Worm (Caenorhabditis elegans) whole organism, L1 larva: ENCODE measurements around the gene C55C3.7.

Experiments used
- C16A3.4 ChIP-seq: fragments of 150-350 bp; optimal IDR thresholded peaks from 2 replicates; lab custom pipeline; 2014; ENCODE audit warnings: missing biosample characterization, missing genetic modification characterization
- aha-1 ChIP-seq: fragments of 150-350 bp; optimal IDR thresholded peaks from 2 replicates; lab custom pipeline; 2014; ENCODE audit warnings: missing biosample characterization, missing genetic modification characterization
- ama-1 ChIP-seq: fragments of 150-350 bp; optimal IDR thresholded peaks from 2 replicates; lab custom pipeline; 2014
- blmp-1 ChIP-seq: fragments of 150-350 bp; optimal IDR thresholded peaks from 2 replicates; lab custom pipeline; 2014; ENCODE audit warnings: missing biosample characterization, missing genetic modification characterization
- ceh-8 ChIP-seq: fragments of 200-800 bp; sonication (Bioruptor generic); optimal IDR thresholded peaks from 2 replicates; lab custom pipeline; 2018; ENCODE audit warnings: mild to moderate bottlenecking, missing genetic modification characterization, moderate library complexity, missing compliant biosample characterization
- ces-1 ChIP-seq: fragments of 150-350 bp; optimal IDR thresholded peaks from 2 replicates; lab custom pipeline; 2014; ENCODE audit warnings: missing biosample characterization, missing genetic modification reagents, missing genetic modification characterization
- efl-1 ChIP-seq, 4 experiments: fragments of 150-350 bp; optimal IDR thresholded peaks in 3 of 4; peaks in 1 of 4; 1 replicate in 1 of 4; 2 replicates in 3 of 4; lab custom pipeline; 2014; ENCODE audit warnings: missing biosample characterization in 2 of 4, missing genetic modification characterization in 2 of 4, missing genetic modification reagents in 2 of 4
- elt-3 ChIP-seq, 6 experiments: fragments of 150-350 bp in 1 of 6; sonication (generic microtip); optimal IDR thresholded peaks; 2 replicates each; lab custom pipeline; 2017 to 2018; ENCODE audit warnings: missing biosample characterization in 6 of 6, missing genetic modification characterization in 6 of 6, inconsistent platforms in 1 of 6
- fkh-10 ChIP-seq: sonication (generic microtip); optimal IDR thresholded peaks from 2 replicates; lab custom pipeline; 2017; ENCODE audit warnings: missing biosample characterization, missing genetic modification reagents, missing genetic modification characterization
- fkh-4 ChIP-seq: sonication (generic microtip); optimal IDR thresholded peaks from 2 replicates; lab custom pipeline; 2016; ENCODE audit warnings: missing compliant biosample characterization, missing genetic modification characterization, borderline replicate concordance
- hlh-17 ChIP-seq: fragments of 200-800 bp; sonication (Bioruptor generic); optimal IDR thresholded peaks from 2 replicates; lab custom pipeline; 2018; ENCODE audit warnings: missing genetic modification characterization, mild to moderate bottlenecking, missing compliant biosample characterization, moderate library complexity, borderline replicate concordance
- hpl-2 ChIP-seq: fragments of 150-350 bp; optimal IDR thresholded peaks from 2 replicates; lab custom pipeline; 2014; ENCODE audit warnings: missing biosample characterization, missing genetic modification reagents, missing genetic modification characterization
- lin-14 ChIP-seq: fragments of 200-800 bp; sonication (Bioruptor generic); optimal IDR thresholded peaks from 2 replicates; lab custom pipeline; 2018; ENCODE audit warnings: mild to moderate bottlenecking, missing genetic modification characterization, moderate library complexity, missing compliant biosample characterization
- lin-15B ChIP-seq: fragments of 150-350 bp; sonication (generic microtip); optimal IDR thresholded peaks from 3 replicates; lab custom pipeline; 2014; ENCODE audit warnings: missing biosample characterization, missing genetic modification characterization
- lin-39 ChIP-seq: fragments of 150-350 bp; optimal IDR thresholded peaks from 2 replicates; lab custom pipeline; 2014; ENCODE audit warnings: missing biosample characterization, missing genetic modification reagents, missing genetic modification characterization
- lir-3 ChIP-seq: sonication (generic microtip); optimal IDR thresholded peaks from 2 replicates; lab custom pipeline; 2016; ENCODE audit warnings: mild to moderate bottlenecking, missing genetic modification characterization, moderate library complexity, missing compliant biosample characterization; ENCODE audit not compliant: poor library complexity
- lsy-2 ChIP-seq, 2 experiments: fragments of 150-350 bp; optimal IDR thresholded peaks; 2 replicates each; lab custom pipeline; 2014; ENCODE audit warnings: missing biosample characterization in 2 of 2, missing genetic modification characterization in 2 of 2
- mab-9 ChIP-seq: fragments of 200-800 bp; sonication (Bioruptor generic); IDR thresholded peaks from 2 replicates; pipeline ENCODE4 v1.3.6; 2022; ENCODE audit warnings: missing genetic modification reagents, missing genetic modification characterization, missing compliant biosample characterization
- mep-1 ChIP-seq: fragments of 150-350 bp; optimal IDR thresholded peaks from 2 replicates; lab custom pipeline; 2014; ENCODE audit warnings: missing biosample characterization, missing genetic modification characterization
- nhr-11 ChIP-seq: fragments of 150-350 bp; optimal IDR thresholded peaks from 2 replicates; lab custom pipeline; 2014; ENCODE audit warnings: missing biosample characterization, missing genetic modification characterization
- nhr-71 ChIP-seq: sonication (generic microtip); optimal IDR thresholded peaks from 2 replicates; lab custom pipeline; 2016; ENCODE audit warnings: mild to moderate bottlenecking, missing genetic modification characterization, moderate library complexity, missing compliant biosample characterization
- nhr-76 ChIP-seq: sonication (generic microtip); optimal IDR thresholded peaks from 2 replicates; lab custom pipeline; 2017; ENCODE audit warnings: missing biosample characterization, missing genetic modification characterization
- nhr-77 ChIP-seq: fragments of 150-350 bp; optimal IDR thresholded peaks from 2 replicates; lab custom pipeline; 2014; ENCODE audit warnings: missing biosample characterization, missing genetic modification characterization
- nhr-84 ChIP-seq: sonication (generic microtip); optimal IDR thresholded peaks from 2 replicates; lab custom pipeline; 2017; ENCODE audit warnings: missing biosample characterization, missing genetic modification characterization
- nhr-85 ChIP-seq: sonication (generic microtip); peaks from one replicate; lab custom pipeline; 2016; ENCODE audit warnings: missing genetic modification characterization, inconsistent platforms, missing compliant biosample characterization
- snu-23 ChIP-seq: sonication (generic microtip); optimal IDR thresholded peaks from 2 replicates; lab custom pipeline; 2016; ENCODE audit warnings: missing genetic modification characterization, missing compliant biosample characterization
- sox-4 ChIP-seq: sonication (generic microtip); optimal IDR thresholded peaks from 2 replicates; lab custom pipeline; 2016; ENCODE audit warnings: missing genetic modification characterization, missing compliant biosample characterization
- sptf-1 ChIP-seq: fragments of 150-350 bp; optimal IDR thresholded peaks from 2 replicates; lab custom pipeline; 2014; ENCODE audit warnings: missing biosample characterization, missing genetic modification characterization
- tbx-2 ChIP-seq: sonication (generic microtip); optimal IDR thresholded peaks from 2 replicates; lab custom pipeline; 2016; ENCODE audit warnings: missing genetic modification characterization, missing compliant biosample characterization
- vab-15 ChIP-seq: sonication (generic microtip); optimal IDR thresholded peaks from 2 replicates; lab custom pipeline; 2017; ENCODE audit warnings: missing genotype, mild to moderate bottlenecking, missing genetic modification characterization, missing compliant biosample characterization
- xbp-1 ChIP-seq: sonication (generic microtip); optimal IDR thresholded peaks from 2 replicates; lab custom pipeline; 2016; ENCODE audit warnings: missing genetic modification characterization, missing compliant biosample characterization
- zip-4 ChIP-seq: fragments of 200-800 bp; sonication (Bioruptor generic); optimal IDR thresholded peaks from 2 replicates; lab custom pipeline; 2018; ENCODE audit warnings: mild to moderate bottlenecking, missing genetic modification characterization, moderate library complexity, missing compliant biosample characterization
- ztf-11 ChIP-seq, 2 experiments: sonication (generic microtip); optimal IDR thresholded peaks; 2 replicates each; lab custom pipeline; 2016 to 2017; ENCODE audit warnings: missing genetic modification characterization in 2 of 2, missing biosample characterization in 1 of 2, missing compliant biosample characterization in 1 of 2
- ztf-4 ChIP-seq: fragments of 150-350 bp; optimal IDR thresholded peaks from 2 replicates; lab custom pipeline; 2014; ENCODE audit warnings: missing biosample characterization, missing genetic modification characterization

Gene C55C3.7

DNA sequence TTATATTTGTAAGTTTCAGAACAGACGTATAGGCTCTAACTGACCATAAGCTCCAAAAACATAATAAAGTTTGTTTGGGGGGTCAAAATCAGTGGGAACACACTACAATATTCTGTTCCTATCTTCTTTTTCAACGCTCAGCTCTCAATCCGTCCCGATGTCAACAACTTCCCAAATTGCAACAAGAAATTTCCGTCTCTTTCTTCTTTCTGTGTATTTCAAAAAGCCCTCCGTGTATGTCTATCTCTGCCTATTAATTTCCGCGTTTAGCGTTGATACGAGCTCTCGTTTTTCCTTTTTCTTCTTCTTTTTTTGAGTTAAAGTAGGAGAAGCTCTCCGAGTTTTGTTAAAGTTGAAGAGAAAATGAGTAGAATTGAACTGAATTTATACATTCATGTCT is 41.2 kb upstream of the C55C3.7 start:
- TF ChIP-seq nhr-76 (no peak), sptf-1 (tag; lab: Kevin White, UChicago) (no peak), mab-9 (GFP tag; lab: Robert Waterston, UW) (no peak), tbx-2 (tag; lab: Kevin White, UChicago) (no peak), fkh-10 (GFP tag; lab: Kevin White, UChicago) (peak; percentile 70), ceh-8 (no peak), lin-15B (tag; lab: Kevin White, UChicago) (no peak), nhr-85 (peak; percentile 39), lin-14 (peak; percentile 50), C16A3.4 (tag; lab: Kevin White, UChicago) (no peak)

DNA sequence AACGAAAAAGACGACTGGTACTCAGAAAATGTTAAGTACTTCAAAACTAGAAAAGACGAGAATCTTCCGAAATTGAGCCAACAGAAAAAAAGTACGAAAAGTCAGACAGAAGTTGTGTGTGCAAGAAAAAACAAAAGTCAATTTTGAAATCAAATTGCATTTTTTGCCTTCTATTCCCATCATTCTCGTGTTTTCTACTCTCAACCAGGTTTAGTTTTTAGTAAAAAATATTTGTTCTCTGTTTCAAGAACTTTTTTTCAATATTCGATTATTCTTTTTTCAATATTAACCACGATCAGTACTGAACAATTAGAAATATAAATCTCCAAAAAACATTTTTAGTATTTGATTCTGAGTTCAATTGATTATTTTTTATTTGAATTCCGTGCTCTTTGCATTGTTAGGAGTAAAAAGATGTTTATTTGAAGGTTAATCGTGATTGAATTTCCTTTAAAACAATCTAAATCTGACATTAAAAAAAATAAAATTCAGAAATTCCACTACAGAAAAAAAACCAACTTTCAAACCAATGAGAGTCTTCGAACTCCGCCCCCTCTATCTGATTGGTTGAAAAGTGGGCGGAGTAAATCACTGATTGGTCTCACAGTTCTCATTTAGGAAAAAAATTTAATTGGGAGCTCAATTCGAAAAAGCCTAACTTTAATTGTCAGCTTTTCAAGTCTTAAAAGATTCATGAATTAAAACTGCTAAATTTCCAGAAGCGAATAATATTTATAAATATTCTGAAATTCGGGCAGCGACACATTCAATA is 33.1 kb upstream of the C55C3.7 start:
- TF ChIP-seq efl-1 (optimal IDR thresholded peaks at IDR 0.05; lab: Kevin White, UChicago) (no peak), efl-1 (GFP tag; optimal IDR thresholded peaks at IDR 0.05 in 1 of 2; lab: Kevin White, UChicago) (peak in 1 of 2 experiments; percentile 41), fkh-4 (no peak), fkh-10 (GFP tag; lab: Kevin White, UChicago) (peak; percentile 29)

DNA sequence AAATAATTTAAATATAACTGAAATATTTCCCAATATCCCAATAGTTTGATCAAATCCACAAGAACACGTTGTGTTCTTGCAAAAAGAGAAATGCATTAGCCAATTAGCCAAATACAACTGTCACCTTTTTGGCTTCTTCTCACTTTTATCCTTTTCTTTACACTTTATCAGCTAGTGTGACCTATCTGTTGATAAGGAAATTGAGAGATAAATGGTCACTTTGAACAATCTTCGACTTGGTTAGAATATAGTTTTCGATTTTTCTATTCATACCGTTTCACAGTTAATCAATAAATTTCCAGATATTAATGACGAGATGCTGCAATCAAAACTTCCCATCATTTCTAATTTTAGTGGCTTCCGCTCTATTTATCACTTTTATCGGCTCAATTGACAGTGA is 26.3 kb upstream of the C55C3.7 start, which contains the start of gene C55C3.1:
Gene C55C3.1 (plus strand): TSS at position 301 of the 400 bp plus-strand sequence.
- TF ChIP-seq nhr-84 (tag; lab: Kevin White, UChicago) = no peak
- no peak for TF ChIP-seq xbp-1 (tag; lab: Kevin White, UChicago)
- no peak for TF ChIP-seq elt-3 (tag; optimal IDR thresholded peaks at IDR 0.05; lab: Kevin White, UChicago)
- no peak for TF ChIP-seq ztf-4 (tag; lab: Kevin White, UChicago)
- peak; percentile 88 for TF ChIP-seq blmp-1 (tag; lab: Kevin White, UChicago)
- no peak for TF ChIP-seq lsy-2 (tag; optimal IDR thresholded peaks at IDR 0.05; lab: Kevin White, UChicago)
- peak; percentile 19 for TF ChIP-seq nhr-85
- no peak for TF ChIP-seq ceh-8
- TF ChIP-seq ces-1 = no peak
- no peak for TF ChIP-seq lir-3 (tag; lab: Kevin White, UChicago)
- TF ChIP-seq, all 84 proteins: peak for 2

DNA sequence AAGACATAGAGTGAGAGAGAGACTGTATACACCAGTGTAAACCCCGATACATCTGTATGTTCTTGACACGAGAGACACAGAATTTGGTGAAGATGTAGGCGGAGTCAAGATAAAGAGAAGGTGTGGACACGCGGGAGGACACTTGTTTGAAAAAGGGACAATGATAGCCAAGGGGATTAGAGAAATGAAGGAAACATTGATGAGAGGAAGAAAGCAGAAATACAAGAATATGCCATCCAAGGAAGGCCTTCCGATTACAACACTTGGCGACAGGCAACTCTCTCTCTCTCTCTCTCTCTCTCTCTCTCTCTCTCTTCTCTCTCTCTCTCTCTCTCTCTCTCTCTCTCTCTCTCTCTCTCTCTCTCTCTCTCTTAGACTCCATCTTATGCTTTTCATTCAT is 24.2 kb upstream of the C55C3.7 start:
- TF ChIP-seq aha-1 = no peak
- peak in 1 of 6 experiments; percentile 59 for TF ChIP-seq elt-3 (tag; optimal IDR thresholded peaks at IDR 0.05; lab: Kevin White, UChicago)
- TF ChIP-seq vab-15 (tag; lab: Kevin White, UChicago) = no peak
- peak; percentile 3 for TF ChIP-seq mep-1 (tag; lab: Kevin White, UChicago)
- TF ChIP-seq nhr-71 (tag; lab: Kevin White, UChicago) = no peak
- no peak for TF ChIP-seq hpl-2 (GFP tag; lab: Kevin White, UChicago)
- no peak for TF ChIP-seq ama-1 (lab: Kevin White, UChicago)
- peak; percentile 46 for TF ChIP-seq nhr-85
- TF ChIP-seq blmp-1 (tag; lab: Kevin White, UChicago) = peak; percentile 79
- TF ChIP-seq zip-4 = no peak
- TF ChIP-seq ztf-4 (tag; lab: Kevin White, UChicago) = no peak
- TF ChIP-seq nhr-11 = no peak
- no peak for TF ChIP-seq sptf-1 (tag; lab: Kevin White, UChicago)
- TF ChIP-seq nhr-77 (tag; lab: Kevin White, UChicago) = no peak
- no peak for TF ChIP-seq ztf-11 (tag; optimal IDR thresholded peaks at IDR 0.05; lab: Kevin White, UChicago)
- peak; percentile 27 for TF ChIP-seq snu-23 (GFP tag; lab: Kevin White, UChicago)
- TF ChIP-seq hlh-17 (GFP tag; lab: Kevin White, UChicago) = no peak
- no peak for TF ChIP-seq sox-4 (tag; lab: Kevin White, UChicago)

DNA sequence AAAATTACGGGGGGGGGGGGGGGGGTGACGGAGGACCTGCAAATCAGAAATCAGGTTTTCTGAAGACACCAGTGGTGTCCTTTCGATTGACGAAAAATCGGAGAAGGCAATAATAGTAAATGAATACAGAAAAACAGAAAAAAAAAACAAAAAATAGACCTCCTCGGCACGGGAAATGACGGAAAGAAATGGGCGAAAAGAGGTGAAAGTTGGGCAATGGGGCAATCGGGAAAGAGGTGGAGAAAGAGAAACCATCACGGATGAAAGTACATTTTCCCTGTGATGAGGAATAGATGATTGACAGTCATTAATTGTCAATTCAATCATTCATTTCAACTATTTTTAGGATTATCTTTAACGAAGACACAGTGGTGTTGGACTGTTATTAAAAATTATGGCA is 21.5 kb upstream of the C55C3.7 start:
- TF ChIP-seq nhr-85 = peak; percentile 58
- TF ChIP-seq blmp-1 (tag; lab: Kevin White, UChicago) = peak; percentile 99
- no peak for TF ChIP-seq lin-39
- TF ChIP-seq, all 84 proteins: peak for 2
